Worm (Caenorhabditis elegans) whole organism, L4 larva: ENCODE results near the gene fat-7.
A peak's percentile ranks its signal among the peaks of the same experiment; 100 is the strongest.

ENCODE experiments used
- D1046.2 ChIP-seq: fragments of 200-800 bp; sonication (Bioruptor generic); IDR thresholded peaks from 2 replicates; pipeline ENCODE4 v1.3.6; 2022; ENCODE audit warnings: missing genetic modification characterization, missing compliant biosample characterization
- F49E8.2 ChIP-seq: sonication (generic microtip); optimal IDR thresholded peaks from 2 replicates; lab custom pipeline; 2016; ENCODE audit warnings: missing compliant biosample characterization, mild to moderate bottlenecking, missing genetic modification characterization, borderline replicate concordance
- Y48G9A.11 ChIP-seq: fragments of 200-800 bp; sonication (Bioruptor generic); IDR thresholded peaks from 2 replicates; pipeline ENCODE4 v1.3.6; 2022; ENCODE audit warnings: missing genetic modification reagents, missing genetic modification characterization, missing compliant biosample characterization
- aha-1 ChIP-seq: fragments of 150-350 bp; peaks from one replicate; lab custom pipeline; 2014; ENCODE audit warnings: missing biosample characterization, missing genetic modification characterization
- aly-2 ChIP-seq: sonication (generic microtip); optimal IDR thresholded peaks from 2 replicates; lab custom pipeline; 2018; ENCODE audit warnings: missing biosample characterization, missing genetic modification characterization
- arid-1 ChIP-seq: fragments of 200-800 bp; sonication (Bioruptor generic); conservative IDR thresholded peaks from 2 replicates; pipeline ENCODE4 v1.3.6; 2022; ENCODE audit warnings: missing genetic modification reagents, missing genetic modification characterization, missing compliant biosample characterization
- ceh-20 ChIP-seq: fragments of 200-800 bp; sonication (Bioruptor generic); IDR thresholded peaks from 2 replicates; pipeline ENCODE4 v1.3.6; 2022; ENCODE audit warnings: missing genetic modification reagents, missing genetic modification characterization, missing compliant biosample characterization
- ces-1 ChIP-seq: fragments of 150-350 bp; sonication (generic microtip); optimal IDR thresholded peaks from 4 replicates; lab custom pipeline; 2014; ENCODE audit warnings: missing biosample characterization, missing genetic modification reagents, missing genetic modification characterization
- cey-2 ChIP-seq: sonication (generic microtip); optimal IDR thresholded peaks from 3 replicates; lab custom pipeline; 2017; ENCODE audit warnings: missing genetic modification characterization, mild to moderate bottlenecking, missing compliant biosample characterization, antibody characterized with exemption, borderline replicate concordance; ENCODE audit not compliant: insufficient read depth
- daf-19 ChIP-seq: fragments of 200-800 bp; sonication (Bioruptor generic); conservative IDR thresholded peaks from 2 replicates; pipeline ENCODE4 v1.3.6; 2022; ENCODE audit warnings: missing genetic modification characterization, missing compliant biosample characterization
- dmd-6 ChIP-seq: fragments of 200-800 bp; sonication (Bioruptor generic); IDR thresholded peaks from 2 replicates; pipeline ENCODE4 v1.3.6; 2022; ENCODE audit warnings: missing genetic modification reagents, missing genetic modification characterization, missing compliant biosample characterization
- dve-1 ChIP-seq: sonication (generic microtip); optimal IDR thresholded peaks from 2 replicates; lab custom pipeline; 2017; ENCODE audit warnings: antibody characterized with exemption, mild to moderate bottlenecking, missing genetic modification characterization, missing compliant biosample characterization; ENCODE audit not compliant: insufficient read depth
- fkh-10 ChIP-seq: fragments of 150-350 bp; optimal IDR thresholded peaks from 2 replicates; lab custom pipeline; 2014; ENCODE audit warnings: missing biosample characterization, missing genetic modification reagents, missing genetic modification characterization
- fos-1 ChIP-seq: fragments of 150-350 bp; optimal IDR thresholded peaks from 2 replicates; lab custom pipeline; 2014; ENCODE audit warnings: missing biosample characterization, missing genetic modification characterization
- hlh-11 ChIP-seq: fragments of 200-800 bp; sonication (Bioruptor generic); optimal IDR thresholded peaks from 2 replicates; lab custom pipeline; 2018; ENCODE audit warnings: mild to moderate bottlenecking, missing genetic modification characterization, missing compliant biosample characterization
- lin-38 ChIP-seq: fragments of 200-800 bp; sonication (Bioruptor generic); IDR thresholded peaks from 2 replicates; pipeline ENCODE4 v1.3.6; 2022; ENCODE audit warnings: missing genetic modification reagents, missing genetic modification characterization, missing compliant biosample characterization
- mes-2 ChIP-seq: sonication (generic microtip); optimal IDR thresholded peaks from 2 replicates; lab custom pipeline; 2016; ENCODE audit warnings: missing genotype, mild to moderate bottlenecking, missing genetic modification characterization, missing compliant biosample characterization; ENCODE audit not compliant: poor library complexity, severe bottlenecking
- nhr-10 ChIP-seq: fragments of 150-350 bp; optimal IDR thresholded peaks from 2 replicates; lab custom pipeline; 2014; ENCODE audit warnings: missing biosample characterization, missing genetic modification characterization
- nhr-28 ChIP-seq: fragments of 150-350 bp; optimal IDR thresholded peaks from 2 replicates; lab custom pipeline; 2014; ENCODE audit warnings: missing biosample characterization, missing genetic modification characterization
- nhr-41 ChIP-seq: fragments of 200-800 bp; sonication (Bioruptor generic); IDR thresholded peaks from 2 replicates; pipeline ENCODE4 v1.3.6; 2022; ENCODE audit warnings: missing genetic modification reagents, missing genetic modification characterization, missing compliant biosample characterization
- nhr-48 ChIP-seq: sonication (generic microtip); optimal IDR thresholded peaks from 2 replicates; lab custom pipeline; 2016; ENCODE audit warnings: mild to moderate bottlenecking, missing genetic modification characterization, missing compliant biosample characterization
- nhr-6 ChIP-seq: fragments of 150-350 bp; optimal IDR thresholded peaks from 2 replicates; lab custom pipeline; 2014; ENCODE audit warnings: missing biosample characterization, missing genetic modification characterization
- rbr-2 ChIP-seq: sonication (generic microtip); optimal IDR thresholded peaks from 2 replicates; lab custom pipeline; 2016; ENCODE audit warnings: missing genotype, missing genetic modification characterization, missing compliant biosample characterization
- sdz-12 ChIP-seq: fragments of 200-800 bp; sonication (Bioruptor generic); optimal IDR thresholded peaks from 2 replicates; lab custom pipeline; 2018; ENCODE audit warnings: mild to moderate bottlenecking, missing genetic modification characterization, missing compliant biosample characterization
- set-16 ChIP-seq: fragments of 200-800 bp; sonication (Bioruptor generic); IDR thresholded peaks from 2 replicates; pipeline ENCODE4 v1.3.6; 2022; ENCODE audit warnings: missing genetic modification reagents, missing genetic modification characterization, missing compliant biosample characterization
- unc-39 ChIP-seq: sonication (generic microtip); optimal IDR thresholded peaks from 2 replicates; lab custom pipeline; 2017; ENCODE audit warnings: missing biosample characterization, missing genetic modification characterization
- unc-62 ChIP-seq, 3 experiments: fragments of 150-350 bp in 1 of 3; sonication (generic microtip); optimal IDR thresholded peaks in 2 of 3; peaks in 1 of 3; 1 replicate in 1 of 3; 2 replicates in 2 of 3; lab custom pipeline; 2014 to 2017; ENCODE audit warnings: missing biosample characterization in 3 of 3, missing genetic modification characterization in 3 of 3, missing genetic modification reagents in 3 of 3, missing genotype in 1 of 3
- ztf-11 ChIP-seq: fragments of 150-350 bp; optimal IDR thresholded peaks from 2 replicates; lab custom pipeline; 2014; ENCODE audit warnings: missing biosample characterization, missing genetic modification characterization

Gene fat-7

DNA sequence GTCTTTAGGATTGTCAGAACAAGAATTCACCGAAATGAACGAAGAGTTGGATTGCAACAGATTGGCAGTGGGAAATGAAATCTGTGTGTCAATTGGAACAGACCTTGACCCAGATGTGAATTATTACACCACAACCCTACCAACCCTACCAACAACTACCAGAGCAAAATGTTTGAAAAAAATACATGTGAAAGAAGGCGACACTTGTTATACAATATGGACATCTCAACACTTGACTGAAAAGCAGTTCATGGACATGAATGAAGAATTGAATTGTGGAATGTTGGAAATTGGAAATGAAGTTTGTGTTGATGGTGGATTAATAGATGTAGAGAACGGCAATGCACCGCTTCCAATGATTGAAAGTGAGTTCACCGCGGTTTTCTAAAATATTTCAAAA, 29.0 kb downstream of the fat-7 start:
- no peak for TF ChIP-seq mes-2 (tag; lab: Kevin White, UChicago)
- no peak for TF ChIP-seq ztf-11 (tag; lab: Kevin White, UChicago)
- peak in 1 of 2 experiments; percentile 96 for TF ChIP-seq unc-62 (GFP tag; optimal IDR thresholded peaks at IDR 0.05 in 1 of 2; lab: Kevin White, UChicago)
- TF ChIP-seq unc-62 (tag; optimal IDR thresholded peaks at IDR 0.05; lab: Kevin White, UChicago): no peak
- no peak for TF ChIP-seq sdz-12 (GFP tag; lab: Kevin White, UChicago)

- peak; percentile 91 for TF ChIP-seq aha-1 (tag; lab: Kevin White, UChicago)
- TF ChIP-seq unc-62 (GFP tag; optimal IDR thresholded peaks at IDR 0.05 in 1 of 2; lab: Kevin White, UChicago): peak in 1 of 2 experiments; percentile 67
- TF ChIP-seq unc-62 (tag; optimal IDR thresholded peaks at IDR 0.05; lab: Kevin White, UChicago): no peak
- no peak for TF ChIP-seq Y48G9A.11 (GFP tag; lab: Robert Waterston, UW)
These were observed 29.7 kb downstream of the fat-7 start, which contains the start of gene lmd-5 for ce11 chrV:7123188-7123708. Gene lmd-5, plus strand, starts transcription at chrV:7123658.

DNA sequence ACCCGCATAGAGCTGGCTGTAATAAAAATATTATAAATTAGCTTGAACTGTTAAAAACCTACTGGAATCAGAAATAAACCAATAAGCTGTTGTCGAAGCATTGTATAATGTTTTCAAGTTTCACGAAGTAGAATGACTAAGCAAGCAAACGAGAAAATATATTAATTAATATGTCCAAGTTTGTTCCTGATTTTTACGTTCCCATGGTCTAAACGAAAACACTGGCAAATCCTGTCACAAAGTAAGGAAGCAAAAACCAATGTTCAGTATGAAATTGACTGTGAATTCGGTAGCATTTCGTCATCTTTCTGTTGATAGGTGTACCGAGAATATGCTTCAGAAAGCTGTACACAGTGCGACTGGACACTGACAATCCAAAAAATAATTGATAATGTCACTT, 32.8 kb downstream of the fat-7 start, which contains the start of gene srx-34:
TSS of gene srx-34 (minus strand) at position 101 of the 400 bp plus-strand sequence.
- TF ChIP-seq dmd-6 (GFP tag; lab: Robert Waterston, UW) (no peak), ceh-20 (GFP tag; lab: Robert Waterston, UW) (no peak)

ce11 chrV:7118796-7119195, 34.1 kb downstream of the fat-7 start, which contains the start of gene srx-33:
Gene srx-33, minus strand, starts transcription at chrV:7118896.
- TF ChIP-seq cey-2 (tag; lab: Kevin White, UChicago): no peak
- no peak for TF ChIP-seq nhr-10 (tag; lab: Kevin White, UChicago)

DNA sequence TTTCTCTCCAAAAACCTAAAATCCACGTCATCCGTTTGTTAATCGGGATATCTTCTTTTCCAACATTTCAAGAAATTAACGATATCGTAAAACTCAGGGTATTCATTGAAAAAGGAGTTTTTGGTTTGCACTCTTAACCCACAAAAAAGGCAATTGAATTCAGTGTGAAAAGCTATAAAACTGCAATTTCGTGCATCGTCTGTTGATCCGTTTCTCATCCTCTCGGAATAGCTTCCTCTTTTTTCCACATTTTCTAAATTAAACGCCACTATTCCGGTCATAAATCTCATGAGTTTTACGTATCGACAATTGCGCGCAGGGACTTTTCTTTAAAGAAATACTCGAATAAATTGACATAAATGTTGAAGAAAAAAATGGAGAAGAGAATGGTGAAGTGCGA, 40.7 kb downstream of the fat-7 start:
- TF ChIP-seq unc-62 (GFP tag; optimal IDR thresholded peaks at IDR 0.05 in 1 of 2; lab: Kevin White, UChicago): peak in 1 of 2 experiments; percentile 89
- TF ChIP-seq unc-62 (tag; optimal IDR thresholded peaks at IDR 0.05; lab: Kevin White, UChicago): no peak
- no peak for TF ChIP-seq ceh-20 (GFP tag; lab: Robert Waterston, UW)
- TF ChIP-seq nhr-48 (tag; lab: Kevin White, UChicago): no peak
- TF ChIP-seq lin-38 (GFP tag; lab: Robert Waterston, UW): no peak
- peak; percentile 62 for TF ChIP-seq aha-1 (tag; lab: Kevin White, UChicago)
- no peak for TF ChIP-seq nhr-41 (GFP tag; lab: Robert Waterston, UW)

ce11 chrV:7111276-7111675, 41.7 kb downstream of the fat-7 start:
- TF ChIP-seq unc-39 (tag; lab: Kevin White, UChicago) (no peak), ces-1 (peak; percentile 71), D1046.2 (GFP tag; lab: Robert Waterston, UW) (no peak), nhr-28 (tag; lab: Kevin White, UChicago) (no peak), fkh-10 (GFP tag; lab: Kevin White, UChicago) (peak; percentile 80), fos-1 (tag; lab: Kevin White, UChicago) (no peak), F49E8.2 (tag; lab: Kevin White, UChicago) (no peak), unc-62 (GFP tag; optimal IDR thresholded peaks at IDR 0.05 in 1 of 2; lab: Kevin White, UChicago) (peak in 1 of 2 experiments; percentile 56), unc-62 (tag; optimal IDR thresholded peaks at IDR 0.05; lab: Kevin White, UChicago) (no peak), rbr-2 (tag; lab: Kevin White, UChicago) (peak; percentile 24)

DNA sequence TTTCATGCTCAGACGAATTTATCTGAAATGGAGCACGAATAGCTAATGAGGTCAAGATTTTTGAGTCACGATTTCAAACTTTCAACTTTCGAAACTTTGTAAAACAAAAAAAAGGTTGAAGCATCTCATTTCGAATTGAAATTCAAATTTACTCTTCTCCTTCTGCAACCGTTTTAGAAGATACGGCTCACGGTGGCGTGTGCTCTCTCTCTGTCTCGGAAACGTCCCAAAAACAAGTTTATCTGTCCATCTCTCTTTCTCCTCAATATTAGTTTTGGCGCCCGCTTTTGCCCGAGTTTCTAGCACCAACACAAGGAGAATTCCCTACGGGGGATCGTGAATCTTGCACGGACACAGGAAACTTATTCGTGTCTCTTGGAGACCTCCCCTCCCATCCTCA, 42.6 kb downstream of the fat-7 start:
- no peak for TF ChIP-seq aly-2 (tag; lab: Kevin White, UChicago)
- TF ChIP-seq, all 104 proteins: peak for 0

- TF ChIP-seq arid-1 (GFP tag; lab: Robert Waterston, UW) (no peak), nhr-28 (tag; lab: Kevin White, UChicago) (no peak), set-16 (GFP tag; lab: Robert Waterston, UW) (peak; percentile 52; the same call in 1 of the 2 replicates), F49E8.2 (tag; lab: Kevin White, UChicago) (no peak), hlh-11 (tag; lab: Kevin White, UChicago) (no peak), daf-19 (no peak), nhr-6 (tag; lab: Kevin White, UChicago) (no peak), dve-1 (tag; lab: Kevin White, UChicago) (no peak), ztf-11 (tag; lab: Kevin White, UChicago) (no peak), fkh-10 (GFP tag; lab: Kevin White, UChicago) (peak; percentile 59)
- TF ChIP-seq, all 104 proteins: peak for 2
These were observed 46.3 kb downstream of the fat-7 start for ce11 chrV:7106499-7107152.
